Fruit fly (Drosophila melanogaster): Measurements from ENCODE around the gene Wdr81.
A peak's percentile ranks its signal among the peaks of the same experiment; 100 is the strongest.
"Not testable (repeated sequence)": the region's sequence is repeated elsewhere in the genome, so short reads cannot be mapped to it uniquely, and the experiment has no call there.

Gene Wdr81

dm6 chr2L:12002051-12002450, 18.7 kb downstream of the Wdr81 start, which contains the start of gene Hacd1:
Gene Hacd1, minus strand, starts transcription at chr2L:12002266.
- no peak for TF ChIP-seq CG12605 (GFP tag; IDR thresholded peaks at IDR 0.05)
- no peak for TF ChIP-seq Ets98B (GFP tag; IDR thresholded peaks at IDR 0.05)

- TF ChIP-seq CG13204 (GFP tag; optimal IDR thresholded peaks at IDR 0.05) (no peak), CG9948 (tag; optimal IDR thresholded peaks at IDR 0.05) (no peak), EcR (GFP tag; optimal IDR thresholded peaks at IDR 0.05) (peak; percentile 24), gl (tag; optimal IDR thresholded peaks at IDR 0.05) (no peak), Snoo (tag; optimal IDR thresholded peaks at IDR 0.05) (no peak)
Measured at dm6 chr2L:12001132-12001531, 19.6 kb downstream of the Wdr81 start.

dm6 chr2L:11999240-11999704, 21.5 kb downstream of the Wdr81 start, which contains the start of the genes CG18787 and Nfs1:
Gene CG18787, minus strand, starts transcription at chr2L:11999340.
Gene Nfs1, plus strand, starts transcription at chr2L:11999654.
- TF ChIP-seq CG10348 (GFP tag; IDR thresholded peaks at IDR 0.05); CG17806 (tag; optimal IDR thresholded peaks at IDR 0.05); EcR (GFP tag; optimal IDR thresholded peaks at IDR 0.05): not testable (repeated sequence)

dm6 chr2L:11996509-11996908, 24.3 kb downstream of the Wdr81 start, which contains the start of gene Ada1-1:
Gene Ada1-1, plus strand, starts transcription at chr2L:11996809.
- not testable (repeated sequence) for TF ChIP-seq Pif1A (GFP tag; optimal IDR thresholded peaks at IDR 0.05); CG17806 (tag; optimal IDR thresholded peaks at IDR 0.05); CG12605 (GFP tag; IDR thresholded peaks at IDR 0.05)

dm6 chr2L:11995332-11995790, 25.4 kb downstream of the Wdr81 start, which contains the start of the genes CG18789 and Qtzl:
Gene CG18789, minus strand, starts transcription at chr2L:11995432.
Gene Qtzl, plus strand, starts transcription at chr2L:11995740.
- not testable (repeated sequence) for TF ChIP-seq CG34367, gl, Snoo (tag; optimal IDR thresholded peaks at IDR 0.05)

- not testable (repeated sequence) for TF ChIP-seq CG12605 (GFP tag; IDR thresholded peaks at IDR 0.05); fd96Ca (GFP tag; IDR thresholded peaks at IDR 0.05); Pif1B (GFP tag; optimal IDR thresholded peaks at IDR 0.05)
Measured at dm6 chr2L:11992602-11993001, 28.2 kb downstream of the Wdr81 start, which contains the start of gene Ada1-2. Gene Ada1-2, plus strand, starts transcription at chr2L:11992902.

dm6 chr2L:11990458-11991065, 30.2 kb downstream of the Wdr81 start, which contains the start of gene escl:
Gene escl, plus strand, starts transcription at chr2L:11990927.
- no peak for TF ChIP-seq CG10348 (GFP tag; IDR thresholded peaks at IDR 0.05)
- TF ChIP-seq Pif1B (GFP tag; optimal IDR thresholded peaks at IDR 0.05) = no peak
- TF ChIP-seq rn (GFP tag; IDR thresholded peaks at IDR 0.05) = no peak
- TF ChIP-seq CG8301 (tag; optimal IDR thresholded peaks at IDR 0.05) = no peak
- TF ChIP-seq CG17806 (tag; optimal IDR thresholded peaks at IDR 0.05) = no peak
- no peak for TF ChIP-seq Pif1A (GFP tag; optimal IDR thresholded peaks at IDR 0.05)
- TF ChIP-seq D1 (tag; optimal IDR thresholded peaks at IDR 0.05) = no peak
- TF ChIP-seq CG9948 (tag; optimal IDR thresholded peaks at IDR 0.05) = no peak
- TF ChIP-seq CG14655 (GFP tag; optimal IDR thresholded peaks at IDR 0.05) = no peak
- TF ChIP-seq Snoo (tag; optimal IDR thresholded peaks at IDR 0.05) = no peak

- TF ChIP-seq CG17806 (tag; optimal IDR thresholded peaks at IDR 0.05) (no peak), CG10348 (GFP tag; IDR thresholded peaks at IDR 0.05) (no peak), Snoo (tag; optimal IDR thresholded peaks at IDR 0.05) (no peak), CG34367 (tag; optimal IDR thresholded peaks at IDR 0.05) (no peak), Pif1A (GFP tag; optimal IDR thresholded peaks at IDR 0.05) (no peak), D1 (tag; optimal IDR thresholded peaks at IDR 0.05) (no peak), CG15710 (tag; optimal IDR thresholded peaks at IDR 0.05) (no peak), CG12605 (GFP tag; IDR thresholded peaks at IDR 0.05) (no peak), Pif1B (GFP tag; optimal IDR thresholded peaks at IDR 0.05) (no peak), CG14655 (GFP tag; optimal IDR thresholded peaks at IDR 0.05) (no peak), CG9948 (tag; optimal IDR thresholded peaks at IDR 0.05) (no peak), CG8301 (tag; optimal IDR thresholded peaks at IDR 0.05) (no peak), CG8159 (tag; optimal IDR thresholded peaks at IDR 0.05) (no peak)
Measured at dm6 chr2L:11989729-11990128, 31.0 kb downstream of the Wdr81 start, which contains the start of the genes zuc and dgt2. Gene zuc, minus strand, starts transcription at chr2L:11989882. Gene dgt2, plus strand, starts transcription at chr2L:11989936.
